Worm (Caenorhabditis elegans) whole organism, late embryonic: ENCODE results near the gene ZK287.9.

Experiments
- C38D4.7 ChIP-seq: fragments of 200-800 bp; sonication (Bioruptor generic); optimal IDR thresholded peaks from 2 replicates; lab custom pipeline; 2018; ENCODE audit warnings: mild to moderate bottlenecking, missing genetic modification characterization, moderate library complexity, missing compliant biosample characterization
- ahr-1 ChIP-seq: sonication (generic microtip); optimal IDR thresholded peaks from 2 replicates; lab custom pipeline; 2016; ENCODE audit warnings: missing genetic modification characterization, missing compliant biosample characterization
- ceh-19 ChIP-seq: fragments of 200-800 bp; sonication (Bioruptor generic); optimal IDR thresholded peaks from 2 replicates; lab custom pipeline; 2018; ENCODE audit warnings: mild to moderate bottlenecking, missing genetic modification characterization, missing compliant biosample characterization
- ceh-2 ChIP-seq: sonication (generic microtip); optimal IDR thresholded peaks from 2 replicates; lab custom pipeline; 2016; ENCODE audit warnings: missing genotype, missing genetic modification characterization, missing compliant biosample characterization
- ceh-22 ChIP-seq: sonication (generic microtip); optimal IDR thresholded peaks from 2 replicates; lab custom pipeline; 2017; ENCODE audit warnings: missing biosample characterization, missing genetic modification characterization
- ceh-31 ChIP-seq: sonication (generic microtip); optimal IDR thresholded peaks from 2 replicates; lab custom pipeline; 2016; ENCODE audit warnings: missing genetic modification characterization, missing compliant biosample characterization
- ceh-34 ChIP-seq: sonication (generic microtip); optimal IDR thresholded peaks from 2 replicates; lab custom pipeline; 2016; ENCODE audit warnings: mild to moderate bottlenecking, missing genetic modification characterization, missing compliant biosample characterization
- ceh-6 ChIP-seq: fragments of 200-800 bp; sonication (Bioruptor generic); optimal IDR thresholded peaks from 2 replicates; lab custom pipeline; 2018; ENCODE audit warnings: mild to moderate bottlenecking, missing genetic modification characterization, missing compliant biosample characterization
- dmd-4 ChIP-seq: sonication (generic microtip); optimal IDR thresholded peaks from 2 replicates; lab custom pipeline; 2016; ENCODE audit warnings: borderline replicate concordance, missing genetic modification characterization, missing compliant biosample characterization
- elt-2 ChIP-seq: sonication (generic microtip); optimal IDR thresholded peaks from 2 replicates; lab custom pipeline; 2016; ENCODE audit warnings: missing genetic modification reagents, missing genetic modification characterization, missing compliant biosample characterization
- eyg-1 ChIP-seq: sonication (generic microtip); optimal IDR thresholded peaks from 2 replicates; lab custom pipeline; 2016; ENCODE audit warnings: missing genotype, missing genetic modification characterization, missing compliant biosample characterization
- fax-1 ChIP-seq: sonication (generic microtip); optimal IDR thresholded peaks from 2 replicates; lab custom pipeline; 2016; ENCODE audit warnings: missing genotype, missing genetic modification characterization, missing compliant biosample characterization
- fkh-10 ChIP-seq: fragments of 150-350 bp; optimal IDR thresholded peaks from 2 replicates; lab custom pipeline; 2014; ENCODE audit warnings: missing biosample characterization, missing genetic modification reagents, missing genetic modification characterization
- hlh-30 ChIP-seq: sonication (generic microtip); optimal IDR thresholded peaks from 2 replicates; lab custom pipeline; 2017; ENCODE audit warnings: antibody characterized with exemption, missing genetic modification characterization, missing compliant biosample characterization; ENCODE audit not compliant: insufficient read depth
- madf-2 ChIP-seq: sonication (generic microtip); optimal IDR thresholded peaks from 2 replicates; lab custom pipeline; 2017; ENCODE audit warnings: missing genetic modification characterization, missing compliant biosample characterization
- nfya-1 ChIP-seq: sonication (generic microtip); optimal IDR thresholded peaks from 2 replicates; lab custom pipeline; 2017; ENCODE audit warnings: missing genetic modification characterization, mild to moderate bottlenecking, missing compliant biosample characterization, antibody characterized with exemption, moderate library complexity
- npax-4 ChIP-seq: sonication (generic microtip); optimal IDR thresholded peaks from 2 replicates; lab custom pipeline; 2016; ENCODE audit warnings: missing genetic modification characterization, missing compliant biosample characterization
- pax-1 ChIP-seq: fragments of 150-350 bp; optimal IDR thresholded peaks from 2 replicates; lab custom pipeline; 2014; ENCODE audit warnings: missing biosample characterization, missing genetic modification characterization
- pha-2 ChIP-seq: sonication (generic microtip); optimal IDR thresholded peaks from 2 replicates; lab custom pipeline; 2017; ENCODE audit warnings: mild to moderate bottlenecking, missing genetic modification characterization, missing compliant biosample characterization
- pha-4 ChIP-seq: fragments of 150-350 bp; optimal IDR thresholded peaks from 2 replicates; lab custom pipeline; 2018; ENCODE audit warnings: missing biosample characterization, missing genetic modification reagents, missing genetic modification characterization
- ref-2 ChIP-seq: sonication (generic microtip); optimal IDR thresholded peaks from 2 replicates; lab custom pipeline; 2016; ENCODE audit warnings: missing genetic modification characterization, missing compliant biosample characterization
- rnt-1 ChIP-seq: sonication (generic microtip); optimal IDR thresholded peaks from 2 replicates; lab custom pipeline; 2016; ENCODE audit warnings: missing genetic modification characterization, missing compliant biosample characterization
- sox-2 ChIP-seq: fragments of 200-800 bp; sonication (Bioruptor generic); IDR thresholded peaks from 2 replicates; pipeline ENCODE4 v1.3.6; 2022; ENCODE audit warnings: missing genetic modification reagents, missing genetic modification characterization, missing compliant biosample characterization
- tbx-2 ChIP-seq: sonication (generic microtip); optimal IDR thresholded peaks from 2 replicates; lab custom pipeline; 2016; ENCODE audit warnings: missing genetic modification characterization, missing compliant biosample characterization

ZK287.9 gene

ce11 chrV:9724021-9724671 lies 45.0 kb downstream of the ZK287.9 start, which contains the start of gene slcr-46.3:
TSS of gene slcr-46.3 (minus strand) at chrV:9724106.
- TF ChIP-seq tbx-2: peak; percentile 12
- no peak for TF ChIP-seq rnt-1 (tag; lab: Kevin White, UChicago)
- TF ChIP-seq nfya-1 (tag; lab: Kevin White, UChicago): peak; percentile 13
- no peak for TF ChIP-seq ceh-2 (tag; lab: Kevin White, UChicago)
- peak; percentile 27 for TF ChIP-seq hlh-30 (tag; lab: Kevin White, UChicago)
- peak; percentile 36 for TF ChIP-seq ref-2
- peak; percentile 77 for TF ChIP-seq pax-1
- TF ChIP-seq ceh-34: peak; percentile 50

ce11 chrV:9725719-9726118 lies 46.6 kb downstream of the ZK287.9 start:
- TF ChIP-seq sox-2 (no peak), elt-2 (tag; lab: Kevin White, UChicago) (no peak), madf-2 (no peak), ceh-22 (tag; lab: Kevin White, UChicago) (no peak), ref-2 (no peak), ceh-2 (tag; lab: Kevin White, UChicago) (no peak), fax-1 (no peak), dmd-4 (tag; lab: Kevin White, UChicago) (no peak), npax-4 (tag; lab: Kevin White, UChicago) (no peak), C38D4.7 (GFP tag; lab: Kevin White, UChicago) (no peak), eyg-1 (tag; lab: Kevin White, UChicago) (no peak), pha-2 (tag; lab: Kevin White, UChicago) (no peak), ceh-6 (GFP tag; lab: Kevin White, UChicago) (no peak), ahr-1 (tag; lab: Kevin White, UChicago) (no peak), hlh-30 (tag; lab: Kevin White, UChicago) (no peak), rnt-1 (tag; lab: Kevin White, UChicago) (no peak), fkh-10 (GFP tag; lab: Kevin White, UChicago) (no peak), ceh-19 (no peak), pha-4 (tag; lab: Kevin White, UChicago) (no peak)

- TF ChIP-seq elt-2 (tag; lab: Kevin White, UChicago): peak; percentile 14
- TF ChIP-seq fkh-10 (GFP tag; lab: Kevin White, UChicago): no peak
- peak; percentile 2 for TF ChIP-seq ceh-31 (tag; lab: Kevin White, UChicago)
- TF ChIP-seq nfya-1 (tag; lab: Kevin White, UChicago): peak; percentile 45
Measured at ce11 chrV:9729462-9730162, 50.5 kb downstream of the ZK287.9 start, which contains the start of the genes aagr-3 and drap-1. TSS of gene aagr-3 (minus strand) at chrV:9729512. TSS of gene drap-1 (plus strand) at chrV:9730106.
